Worm (Caenorhabditis elegans) whole organism, L4 larva: ENCODE measurements around the gene R05A10.3.
A peak's percentile ranks its signal among the peaks of the same experiment; 100 is the strongest.

ENCODE experiments used
- F26F4.8 ChIP-seq: fragments of 200-800 bp; sonication (Bioruptor generic); conservative IDR thresholded peaks from 2 replicates; pipeline ENCODE4 v1.3.6; 2022; ENCODE audit warnings: missing genetic modification characterization, missing compliant biosample characterization
- F44E2.7 ChIP-seq: fragments of 200-800 bp; sonication (Bioruptor generic); IDR thresholded peaks from 2 replicates; pipeline ENCODE4 v2.1.2; 2022; ENCODE audit warnings: missing genetic modification characterization, missing compliant biosample characterization
- R02D3.7 ChIP-seq: fragments of 150-350 bp; sonication (generic microtip); optimal IDR thresholded peaks from 3 replicates; lab custom pipeline; 2014; ENCODE audit warnings: missing biosample characterization, missing genetic modification characterization
- Y105C5A.15 ChIP-seq: fragments of 200-800 bp; sonication (Bioruptor generic); IDR thresholded peaks from 2 replicates; pipeline ENCODE4 v1.3.6; 2022; ENCODE audit warnings: missing genetic modification characterization, missing compliant biosample characterization
- Y48G9A.11 ChIP-seq: fragments of 200-800 bp; sonication (Bioruptor generic); IDR thresholded peaks from 2 replicates; pipeline ENCODE4 v1.3.6; 2022; ENCODE audit warnings: missing genetic modification reagents, missing genetic modification characterization, missing compliant biosample characterization
- ZK337.2 ChIP-seq: fragments of 200-800 bp; sonication (Bioruptor generic); IDR thresholded peaks from 2 replicates; pipeline ENCODE4 v1.3.6; 2022; ENCODE audit warnings: missing genetic modification reagents, missing genetic modification characterization, missing compliant biosample characterization
- aha-1 ChIP-seq: fragments of 150-350 bp; peaks from one replicate; lab custom pipeline; 2014; ENCODE audit warnings: missing biosample characterization, missing genetic modification characterization
- aly-2 ChIP-seq: sonication (generic microtip); optimal IDR thresholded peaks from 2 replicates; lab custom pipeline; 2018; ENCODE audit warnings: missing biosample characterization, missing genetic modification characterization
- attf-4 ChIP-seq: sonication (generic microtip); optimal IDR thresholded peaks from 3 replicates; lab custom pipeline; 2017; ENCODE audit warnings: missing biosample characterization, missing genetic modification characterization
- ceh-44 ChIP-seq: fragments of 200-800 bp; sonication (Bioruptor generic); IDR thresholded peaks from 2 replicates; pipeline ENCODE4 v1.3.6; 2022; ENCODE audit warnings: missing genetic modification reagents, missing genetic modification characterization, missing compliant biosample characterization
- ceh-62 ChIP-seq: sonication (generic microtip); optimal IDR thresholded peaks from 2 replicates; lab custom pipeline; 2017; ENCODE audit warnings: missing biosample characterization, missing genetic modification characterization
- ces-1 ChIP-seq: fragments of 150-350 bp; sonication (generic microtip); optimal IDR thresholded peaks from 4 replicates; lab custom pipeline; 2014; ENCODE audit warnings: missing biosample characterization, missing genetic modification reagents, missing genetic modification characterization
- duxl-1 ChIP-seq: sonication (generic microtip); optimal IDR thresholded peaks from 2 replicates; lab custom pipeline; 2016; ENCODE audit warnings: mild to moderate bottlenecking, missing genetic modification characterization, moderate library complexity, missing compliant biosample characterization; ENCODE audit not compliant: poor library complexity
- egl-27 ChIP-seq: sonication (generic microtip); optimal IDR thresholded peaks from 3 replicates; lab custom pipeline; 2017; ENCODE audit warnings: missing biosample characterization, missing genetic modification reagents, missing genetic modification characterization
- hlh-30 ChIP-seq: sonication (generic microtip); optimal IDR thresholded peaks from 2 replicates; lab custom pipeline; 2017; ENCODE audit warnings: antibody characterized with exemption, mild to moderate bottlenecking, missing genetic modification characterization, missing compliant biosample characterization; ENCODE audit not compliant: insufficient read depth
- lim-7 ChIP-seq: fragments of 200-800 bp; sonication (Bioruptor generic); IDR thresholded peaks from 2 replicates; pipeline ENCODE4 v1.3.6; 2022; ENCODE audit warnings: missing genetic modification characterization, missing compliant biosample characterization
- lin-38 ChIP-seq: fragments of 200-800 bp; sonication (Bioruptor generic); IDR thresholded peaks from 2 replicates; pipeline ENCODE4 v1.3.6; 2022; ENCODE audit warnings: missing genetic modification reagents, missing genetic modification characterization, missing compliant biosample characterization
- lin-39 ChIP-seq: fragments of 150-350 bp; optimal IDR thresholded peaks from 2 replicates; lab custom pipeline; 2014; ENCODE audit warnings: missing biosample characterization, missing genetic modification reagents, missing genetic modification characterization
- lir-3 ChIP-seq: sonication (generic microtip); optimal IDR thresholded peaks from 2 replicates; lab custom pipeline; 2016; ENCODE audit warnings: mild to moderate bottlenecking, missing genetic modification characterization, missing compliant biosample characterization
- lsy-2 ChIP-seq, 2 experiments: fragments of 150-350 bp in 1 of 2; sonication (generic microtip) in 1 of 2; optimal IDR thresholded peaks; 2 replicates each; lab custom pipeline; 2014 to 2017; ENCODE audit warnings: missing biosample characterization in 2 of 2, missing genetic modification characterization in 2 of 2
- mdl-1 ChIP-seq, 2 experiments: fragments of 150-350 bp in 1 of 2; sonication (generic microtip) in 1 of 2; optimal IDR thresholded peaks; 2 replicates each; lab custom pipeline; 2014 to 2017; ENCODE audit warnings: missing biosample characterization in 2 of 2, missing genetic modification characterization in 2 of 2
- mxl-3 ChIP-seq: fragments of 200-800 bp; sonication (Bioruptor generic); optimal IDR thresholded peaks from 2 replicates; lab custom pipeline; 2018; ENCODE audit warnings: mild to moderate bottlenecking, missing genetic modification characterization, missing compliant biosample characterization
- nhr-6 ChIP-seq: fragments of 150-350 bp; optimal IDR thresholded peaks from 2 replicates; lab custom pipeline; 2014; ENCODE audit warnings: missing biosample characterization, missing genetic modification characterization
- nhr-77 ChIP-seq: fragments of 150-350 bp; optimal IDR thresholded peaks from 2 replicates; lab custom pipeline; 2014; ENCODE audit warnings: missing biosample characterization, missing genetic modification characterization
- pha-4 ChIP-seq, 2 experiments: fragments of 150-350 bp in 1 of 2; fragments of 200-800 bp in 1 of 2; sonication (Bioruptor generic) in 1 of 2; IDR thresholded peaks in 1 of 2; optimal IDR thresholded peaks in 1 of 2; 2 replicates each; pipeline versions ENCODE4 v1.3.6 to Lab custom; 2014 to 2022; ENCODE audit warnings: missing genetic modification characterization in 2 of 2, missing genetic modification reagents in 2 of 2, missing biosample characterization in 1 of 2, missing compliant biosample characterization in 1 of 2
- saeg-2 ChIP-seq: fragments of 200-800 bp; sonication (Bioruptor generic); IDR thresholded peaks from 2 replicates; pipeline ENCODE4 v1.3.6; 2022; ENCODE audit warnings: missing genetic modification reagents, missing genetic modification characterization, missing compliant biosample characterization
- skn-1 ChIP-seq: fragments of 150-350 bp; optimal IDR thresholded peaks from 2 replicates; lab custom pipeline; 2014; ENCODE audit warnings: missing biosample characterization, missing genetic modification characterization
- spr-3 ChIP-seq: fragments of 200-800 bp; sonication (Bioruptor generic); optimal IDR thresholded peaks from 2 replicates; lab custom pipeline; 2018; ENCODE audit warnings: mild to moderate bottlenecking, missing genetic modification characterization, missing compliant biosample characterization
- tra-1 ChIP-seq: fragments of 200-800 bp; sonication (Bioruptor generic); IDR thresholded peaks from 2 replicates; pipeline ENCODE4 v1.3.6; 2022; ENCODE audit warnings: missing genetic modification reagents, missing genetic modification characterization, missing compliant biosample characterization
- unc-39 ChIP-seq: sonication (generic microtip); optimal IDR thresholded peaks from 2 replicates; lab custom pipeline; 2017; ENCODE audit warnings: missing biosample characterization, missing genetic modification characterization
- unc-62 ChIP-seq, 3 experiments: fragments of 150-350 bp in 1 of 3; sonication (generic microtip); optimal IDR thresholded peaks in 2 of 3; peaks in 1 of 3; 1 replicate in 1 of 3; 2 replicates in 2 of 3; lab custom pipeline; 2014 to 2017; ENCODE audit warnings: missing biosample characterization in 3 of 3, missing genetic modification characterization in 3 of 3, missing genetic modification reagents in 3 of 3, missing genotype in 1 of 3
- vab-7 ChIP-seq: fragments of 200-800 bp; sonication (Bioruptor generic); IDR thresholded peaks from 2 replicates; pipeline ENCODE4 v1.3.6; 2022; ENCODE audit warnings: missing genetic modification reagents, missing genetic modification characterization, missing compliant biosample characterization
- zag-1 ChIP-seq: fragments of 150-350 bp; optimal IDR thresholded peaks from 2 replicates; lab custom pipeline; 2014; ENCODE audit warnings: missing biosample characterization, missing genetic modification characterization
- zfp-2 ChIP-seq: sonication (generic microtip); optimal IDR thresholded peaks from 2 replicates; lab custom pipeline; 2016; ENCODE audit warnings: mild to moderate bottlenecking, missing genetic modification characterization, missing compliant biosample characterization
- zfp-3 ChIP-seq: fragments of 200-800 bp; sonication (Bioruptor generic); conservative IDR thresholded peaks from 2 replicates; pipeline ENCODE4 v1.3.6; 2022; ENCODE audit warnings: missing genetic modification reagents, missing genetic modification characterization, missing compliant biosample characterization
- zip-2 ChIP-seq: fragments of 150-350 bp; optimal IDR thresholded peaks from 2 replicates; lab custom pipeline; 2014; ENCODE audit warnings: missing biosample characterization, missing genetic modification characterization

The R05A10.3 gene

DNA sequence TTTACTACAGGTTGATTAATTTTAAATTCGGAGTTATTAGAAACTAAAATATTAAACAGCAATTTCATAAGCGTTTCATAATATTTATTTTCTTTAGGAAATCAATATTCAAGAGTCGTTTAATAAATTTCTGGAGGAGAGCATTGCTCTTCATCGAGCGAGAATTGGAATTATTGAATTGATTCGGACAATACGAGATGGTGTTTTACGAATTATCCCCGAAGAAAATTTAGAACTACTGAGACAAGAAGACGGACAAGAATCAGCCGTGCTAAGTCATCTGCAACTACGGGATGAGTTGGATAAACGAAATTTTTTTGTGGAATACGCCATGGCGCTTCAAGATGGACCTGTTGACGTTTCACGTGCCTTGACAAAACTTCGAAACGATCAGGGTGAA, 18.0 kb upstream of the R05A10.3 start:
- TF ChIP-seq Y105C5A.15 (no peak), unc-62 (GFP tag; optimal IDR thresholded peaks at IDR 0.05 in 1 of 2; lab: Kevin White, UChicago) (peak in 1 of 2 experiments; percentile 96), unc-62 (tag; optimal IDR thresholded peaks at IDR 0.05; lab: Kevin White, UChicago) (no peak)

ce11 chrIV:14193196-14193595, 16.9 kb upstream of the R05A10.3 start, which contains the start of gene K01G12.3:
K01G12.3 (plus strand) TSS chrIV:14193496.
- TF ChIP-seq tra-1 (GFP tag; lab: Robert Waterston, UW) (no peak), zip-2 (no peak), mdl-1 (tag; optimal IDR thresholded peaks at IDR 0.05; lab: Kevin White, UChicago) (no peak), Y48G9A.11 (no peak), attf-4 (tag; lab: Kevin White, UChicago) (no peak), duxl-1 (tag; lab: Kevin White, UChicago) (no peak), zag-1 (no peak), aha-1 (no peak)

DNA sequence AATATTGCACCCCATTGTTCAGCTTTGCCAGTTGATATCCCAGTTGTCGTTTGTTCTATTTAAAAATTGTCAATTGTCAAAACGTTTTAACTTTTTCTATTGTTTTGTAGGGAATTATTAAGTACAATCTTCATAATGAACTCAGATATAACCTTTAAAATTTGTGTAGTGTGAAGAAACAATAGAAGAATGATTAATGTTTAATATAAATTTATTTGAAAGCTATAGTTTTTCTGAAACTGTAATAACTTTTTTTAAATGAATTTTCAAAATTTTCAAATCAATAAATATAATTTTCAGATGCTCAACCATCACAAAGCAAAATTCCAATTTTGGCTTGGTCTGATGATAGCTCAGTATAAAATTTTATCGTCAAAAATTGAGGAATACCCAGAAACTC, 15.6 kb upstream of the R05A10.3 start, which contains the start of gene K01G12.22:
Gene K01G12.22, plus strand, starts transcription at position 301 of the 400 bp plus-strand sequence.
- no peak for TF ChIP-seq nhr-77 (tag; lab: Kevin White, UChicago)
- no peak for TF ChIP-seq aly-2 (tag; lab: Kevin White, UChicago)
- no peak for TF ChIP-seq lsy-2 (tag; optimal IDR thresholded peaks at IDR 0.05; lab: Kevin White, UChicago)
- TF ChIP-seq ceh-62 (tag; lab: Kevin White, UChicago), result no peak
- no peak for TF ChIP-seq unc-39 (tag; lab: Kevin White, UChicago)
- TF ChIP-seq hlh-30 (tag; lab: Kevin White, UChicago), result no peak
- no peak for TF ChIP-seq nhr-6 (tag; lab: Kevin White, UChicago)
- TF ChIP-seq lim-7 (GFP tag; lab: Robert Waterston, UW), result no peak
- no peak for TF ChIP-seq egl-27 (tag; lab: Kevin White, UChicago)
- TF ChIP-seq saeg-2 (GFP tag; lab: Robert Waterston, UW), result no peak

- TF ChIP-seq F44E2.7 (GFP tag; lab: Robert Waterston, UW) (no peak), pha-4 (GFP tag; IDR thresholded peaks at IDR 0.05; lab: Robert Waterston, UW) (no peak), pha-4 (tag; optimal IDR thresholded peaks at IDR 0.05; lab: Kevin White, UChicago) (no peak), mxl-3 (GFP tag; lab: Kevin White, UChicago) (no peak), R02D3.7 (tag; lab: Kevin White, UChicago) (no peak), ces-1 (GFP tag; lab: Kevin White, UChicago) (no peak), lin-38 (GFP tag; lab: Robert Waterston, UW) (no peak), lin-39 (tag; lab: Kevin White, UChicago) (no peak), zfp-3 (no peak), lir-3 (tag; lab: Kevin White, UChicago) (no peak), skn-1 (tag; lab: Kevin White, UChicago) (no peak), vab-7 (no peak), aly-2 (tag; lab: Kevin White, UChicago) (no peak), F26F4.8 (GFP tag; lab: Robert Waterston, UW) (no peak), spr-3 (GFP tag; lab: Kevin White, UChicago) (no peak), ZK337.2 (no peak), zfp-2 (no peak), ceh-44 (GFP tag; lab: Robert Waterston, UW) (no peak)
Observed at ce11 chrIV:14186264-14186663, 10.0 kb upstream of the R05A10.3 start.
